Worm (Caenorhabditis elegans) whole organism, late embryonic: ENCODE data around the gene Y5H2A.1.

Source experiments
- K09A11.1 ChIP-seq: sonication (generic microtip); optimal IDR thresholded peaks from 2 replicates; lab custom pipeline; 2017; ENCODE audit warnings: antibody characterized with exemption, mild to moderate bottlenecking, missing genetic modification characterization, missing compliant biosample characterization; ENCODE audit not compliant: insufficient read depth
- Y22D7AL.16 ChIP-seq: sonication (generic microtip); optimal IDR thresholded peaks from 2 replicates; lab custom pipeline; 2016; ENCODE audit warnings: missing genetic modification characterization, missing compliant biosample characterization
- ahr-1 ChIP-seq: sonication (generic microtip); optimal IDR thresholded peaks from 2 replicates; lab custom pipeline; 2016; ENCODE audit warnings: missing genetic modification characterization, missing compliant biosample characterization
- ama-1 ChIP-seq: fragments of 150-350 bp; optimal IDR thresholded peaks from 2 replicates; lab custom pipeline; 2014
- ceh-18 ChIP-seq: sonication (generic microtip); optimal IDR thresholded peaks from 2 replicates; lab custom pipeline; 2016; ENCODE audit warnings: missing genetic modification characterization, missing compliant biosample characterization
- ceh-2 ChIP-seq: sonication (generic microtip); optimal IDR thresholded peaks from 2 replicates; lab custom pipeline; 2016; ENCODE audit warnings: missing genotype, missing genetic modification characterization, missing compliant biosample characterization
- ceh-22 ChIP-seq: sonication (generic microtip); optimal IDR thresholded peaks from 2 replicates; lab custom pipeline; 2017; ENCODE audit warnings: missing biosample characterization, missing genetic modification characterization
- ceh-24 ChIP-seq: sonication (generic microtip); optimal IDR thresholded peaks from 2 replicates; lab custom pipeline; 2016; ENCODE audit warnings: mild to moderate bottlenecking, missing genetic modification characterization, missing compliant biosample characterization
- ceh-31 ChIP-seq: sonication (generic microtip); optimal IDR thresholded peaks from 2 replicates; lab custom pipeline; 2016; ENCODE audit warnings: missing genetic modification characterization, missing compliant biosample characterization
- ceh-45 ChIP-seq: fragments of 200-800 bp; sonication (Bioruptor generic); IDR thresholded peaks from 2 replicates; pipeline ENCODE4 v1.3.6; 2022; ENCODE audit warnings: missing genetic modification reagents, missing genetic modification characterization, missing compliant biosample characterization
- ceh-6 ChIP-seq: fragments of 200-800 bp; sonication (Bioruptor generic); optimal IDR thresholded peaks from 2 replicates; lab custom pipeline; 2018; ENCODE audit warnings: mild to moderate bottlenecking, missing genetic modification characterization, missing compliant biosample characterization
- che-1 ChIP-seq: sonication (generic microtip); optimal IDR thresholded peaks from 2 replicates; lab custom pipeline; 2016; ENCODE audit warnings: mild to moderate bottlenecking, missing genetic modification characterization, missing compliant biosample characterization
- dmd-4 ChIP-seq: sonication (generic microtip); optimal IDR thresholded peaks from 2 replicates; lab custom pipeline; 2016; ENCODE audit warnings: borderline replicate concordance, missing genetic modification characterization, missing compliant biosample characterization
- dve-1 ChIP-seq: sonication (generic microtip); optimal IDR thresholded peaks from 2 replicates; lab custom pipeline; 2017; ENCODE audit warnings: antibody characterized with exemption, mild to moderate bottlenecking, missing genetic modification characterization, missing compliant biosample characterization
- elt-4 ChIP-seq: sonication (generic microtip); optimal IDR thresholded peaks from 2 replicates; lab custom pipeline; 2016; ENCODE audit warnings: missing genetic modification characterization, missing compliant biosample characterization
- fax-1 ChIP-seq: sonication (generic microtip); optimal IDR thresholded peaks from 2 replicates; lab custom pipeline; 2016; ENCODE audit warnings: missing genotype, missing genetic modification characterization, missing compliant biosample characterization
- fkh-6 ChIP-seq: sonication (generic microtip); optimal IDR thresholded peaks from 2 replicates; lab custom pipeline; 2016; ENCODE audit warnings: missing genetic modification characterization, missing compliant biosample characterization
- gmeb-2 ChIP-seq: sonication (generic microtip); optimal IDR thresholded peaks from 2 replicates; lab custom pipeline; 2016; ENCODE audit warnings: missing genetic modification characterization, inconsistent platforms, missing compliant biosample characterization
- hlh-13 ChIP-seq: fragments of 200-800 bp; sonication (Bioruptor generic); optimal IDR thresholded peaks from 2 replicates; lab custom pipeline; 2018; ENCODE audit warnings: mild to moderate bottlenecking, missing genetic modification characterization, missing compliant biosample characterization
- hlh-15 ChIP-seq: sonication (generic microtip); optimal IDR thresholded peaks from 2 replicates; lab custom pipeline; 2016; ENCODE audit warnings: missing genetic modification characterization, missing compliant biosample characterization
- hlh-6 ChIP-seq: sonication (generic microtip); optimal IDR thresholded peaks from 2 replicates; lab custom pipeline; 2016; ENCODE audit warnings: missing genotype, missing genetic modification characterization, missing compliant biosample characterization
- lim-6 ChIP-seq: sonication (generic microtip); optimal IDR thresholded peaks from 2 replicates; lab custom pipeline; 2016; ENCODE audit warnings: missing genetic modification characterization, missing compliant biosample characterization
- madf-2 ChIP-seq: sonication (generic microtip); optimal IDR thresholded peaks from 2 replicates; lab custom pipeline; 2017; ENCODE audit warnings: missing genetic modification characterization, missing compliant biosample characterization
- nfya-1 ChIP-seq: sonication (generic microtip); optimal IDR thresholded peaks from 2 replicates; lab custom pipeline; 2017; ENCODE audit warnings: missing genetic modification characterization, mild to moderate bottlenecking, missing compliant biosample characterization, antibody characterized with exemption, moderate library complexity
- nhr-11 ChIP-seq: fragments of 150-350 bp; optimal IDR thresholded peaks from 2 replicates; lab custom pipeline; 2014; ENCODE audit warnings: missing biosample characterization, missing genetic modification characterization
- nhr-232 ChIP-seq: sonication (generic microtip); optimal IDR thresholded peaks from 2 replicates; lab custom pipeline; 2016; ENCODE audit warnings: missing genetic modification characterization, missing compliant biosample characterization
- odd-2 ChIP-seq: sonication (generic microtip); optimal IDR thresholded peaks from 2 replicates; lab custom pipeline; 2017; ENCODE audit warnings: antibody characterized with exemption, mild to moderate bottlenecking, missing genetic modification characterization, missing compliant biosample characterization
- pat-9 ChIP-seq: fragments of 200-800 bp; sonication (Bioruptor generic); optimal IDR thresholded peaks from 2 replicates; lab custom pipeline; 2018; ENCODE audit warnings: mild to moderate bottlenecking, missing genetic modification characterization, moderate library complexity, missing compliant biosample characterization
- pax-1 ChIP-seq: fragments of 150-350 bp; optimal IDR thresholded peaks from 2 replicates; lab custom pipeline; 2014; ENCODE audit warnings: missing biosample characterization, missing genetic modification characterization
- pha-2 ChIP-seq: sonication (generic microtip); optimal IDR thresholded peaks from 2 replicates; lab custom pipeline; 2017; ENCODE audit warnings: mild to moderate bottlenecking, missing genetic modification characterization, missing compliant biosample characterization
- sdc-2 ChIP-seq: sonication (generic microtip); optimal IDR thresholded peaks from 2 replicates; lab custom pipeline; 2016; ENCODE audit warnings: missing genotype, missing genetic modification characterization, missing compliant biosample characterization
- ttx-3 ChIP-seq: sonication (generic microtip); optimal IDR thresholded peaks from 2 replicates; lab custom pipeline; 2016; ENCODE audit warnings: missing genetic modification reagents, missing genetic modification characterization, missing compliant biosample characterization
- unc-3 ChIP-seq, 2 experiments: fragments of 200-800 bp in 1 of 2; sonication (Bioruptor generic) in 1 of 2; sonication (generic microtip) in 1 of 2; conservative IDR thresholded peaks in 1 of 2; optimal IDR thresholded peaks in 1 of 2; 2 replicates each; pipeline versions ENCODE4 v1.3.6 to Lab custom; 2016 to 2022; ENCODE audit warnings: missing compliant biosample characterization in 2 of 2, missing genetic modification characterization in 2 of 2, missing genetic modification reagents in 1 of 2
- unc-42 ChIP-seq: sonication (generic microtip); optimal IDR thresholded peaks from 2 replicates; lab custom pipeline; 2016; ENCODE audit warnings: missing genotype, missing genetic modification characterization, missing compliant biosample characterization
- unc-55 ChIP-seq: sonication (generic microtip); optimal IDR thresholded peaks from 2 replicates; lab custom pipeline; 2017; ENCODE audit warnings: missing biosample characterization, missing genetic modification reagents, missing genetic modification characterization
- unc-86 ChIP-seq: sonication (generic microtip); optimal IDR thresholded peaks from 2 replicates; lab custom pipeline; 2016; ENCODE audit warnings: missing genetic modification characterization, missing compliant biosample characterization
- zip-5 ChIP-seq: sonication (generic microtip); optimal IDR thresholded peaks from 2 replicates; lab custom pipeline; 2016; ENCODE audit warnings: missing genetic modification characterization, missing compliant biosample characterization
- ztf-16 ChIP-seq: sonication (generic microtip); optimal IDR thresholded peaks from 2 replicates; lab custom pipeline; 2017; ENCODE audit warnings: missing genetic modification characterization, missing compliant biosample characterization

Gene Y5H2A.1

ce11 chrV:2300905-2301304, 29.3 kb upstream of the Y5H2A.1 start, which contains the start of gene Y19D10B.8:
TSS of gene Y19D10B.8 (minus strand) at chrV:2301005.
- TF ChIP-seq pha-2 (tag; lab: Kevin White, UChicago): no peak
- no peak for TF ChIP-seq pax-1 (tag; lab: Kevin White, UChicago)
- TF ChIP-seq nfya-1 (tag; lab: Kevin White, UChicago): no peak
- TF ChIP-seq sdc-2 (tag; lab: Kevin White, UChicago): no peak
- no peak for TF ChIP-seq unc-86 (tag; lab: Kevin White, UChicago)
- TF ChIP-seq unc-3 (GFP tag; conservative IDR thresholded peaks at IDR 0.05; lab: Robert Waterston, UW): no peak
- no peak for TF ChIP-seq unc-3 (tag; optimal IDR thresholded peaks at IDR 0.05; lab: Kevin White, UChicago)
- no peak for TF ChIP-seq che-1 (tag; lab: Kevin White, UChicago)
- TF ChIP-seq odd-2 (tag; lab: Kevin White, UChicago): no peak
- TF ChIP-seq unc-42: no peak
- TF ChIP-seq, all 69 proteins: peak for 0

DNA sequence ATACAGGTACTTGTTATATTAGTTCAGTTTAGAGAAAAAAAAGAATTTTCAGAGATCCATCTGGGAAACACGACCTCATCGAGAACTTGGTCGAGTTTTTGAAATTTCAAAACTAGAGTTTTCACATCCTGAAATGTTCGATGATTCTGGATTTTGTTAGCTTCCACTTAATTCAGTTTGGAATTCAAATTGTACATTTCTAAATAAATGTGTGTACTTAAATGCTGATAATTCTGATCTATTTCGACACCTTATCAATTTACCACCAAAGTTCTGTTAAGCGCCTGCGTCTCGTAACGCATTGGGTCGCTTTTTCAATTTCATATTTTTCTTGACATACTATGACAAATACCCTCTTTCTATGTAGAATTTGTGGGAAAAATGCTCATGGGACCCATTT, 22.9 kb upstream of the Y5H2A.1 start, which contains the start of gene nhr-226:
Gene nhr-226, plus strand, starts transcription at position 301 of the 400 bp plus-strand sequence.
- TF ChIP-seq dve-1: no peak
- no peak for TF ChIP-seq unc-55
- TF ChIP-seq madf-2 (tag; lab: Kevin White, UChicago): no peak
- no peak for TF ChIP-seq nhr-232 (tag; lab: Kevin White, UChicago)
- TF ChIP-seq che-1 (tag; lab: Kevin White, UChicago): no peak
- no peak for TF ChIP-seq ttx-3
- TF ChIP-seq elt-4 (tag; lab: Kevin White, UChicago): no peak
- no peak for TF ChIP-seq hlh-15
- TF ChIP-seq dmd-4 (tag; lab: Kevin White, UChicago): no peak
- no peak for TF ChIP-seq ceh-24 (tag; lab: Kevin White, UChicago)
- no peak for TF ChIP-seq pha-2 (tag; lab: Kevin White, UChicago)
- TF ChIP-seq ceh-31 (tag; lab: Kevin White, UChicago): no peak
- TF ChIP-seq ahr-1 (tag; lab: Kevin White, UChicago): no peak
- TF ChIP-seq ceh-18 (tag; lab: Kevin White, UChicago): no peak

ce11 chrV:2292240-2292639, 20.6 kb upstream of the Y5H2A.1 start, which contains the start of gene nhr-115:
TSS of gene nhr-115 (plus strand) at chrV:2292540.
- no peak for TF ChIP-seq gmeb-2 (tag; lab: Kevin White, UChicago)
- no peak for TF ChIP-seq ceh-2 (tag; lab: Kevin White, UChicago)
- no peak for TF ChIP-seq fkh-6
- TF ChIP-seq hlh-13: no peak
- TF ChIP-seq ceh-6 (GFP tag; lab: Kevin White, UChicago): no peak
- no peak for TF ChIP-seq Y22D7AL.16 (tag; lab: Kevin White, UChicago)
- TF ChIP-seq lim-6 (tag; lab: Kevin White, UChicago): no peak
- TF ChIP-seq ztf-16 (tag; lab: Kevin White, UChicago): no peak
- TF ChIP-seq pat-9 (tag; lab: Kevin White, UChicago): no peak
- no peak for TF ChIP-seq ceh-22
- TF ChIP-seq ama-1 (lab: Kevin White, UChicago): no peak

DNA sequence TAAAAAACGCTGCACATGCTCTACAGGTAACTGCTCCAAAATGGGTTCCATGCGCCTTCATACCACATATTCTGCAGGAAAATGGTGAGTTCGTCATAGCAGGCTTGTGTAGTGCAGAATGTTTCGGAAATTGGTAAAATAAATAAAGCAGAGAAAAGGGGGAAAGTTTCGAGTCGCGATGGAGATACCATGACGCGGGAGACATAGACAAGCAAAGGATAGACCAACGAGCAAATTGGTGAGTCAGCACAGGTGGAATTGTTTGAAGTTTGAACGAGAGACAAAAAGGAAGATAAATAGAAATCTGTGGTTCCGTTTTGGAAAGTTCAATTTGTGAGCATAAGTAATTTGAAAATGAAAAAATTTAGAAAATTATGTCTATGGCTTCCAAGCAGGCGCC, 18.7 kb upstream of the Y5H2A.1 start, which contains the start of gene nhr-225:
Gene nhr-225, minus strand, starts transcription at position 146 of the 400 bp plus-strand sequence.
- TF ChIP-seq pax-1 (tag; lab: Kevin White, UChicago) (no peak), nhr-11 (tag; lab: Kevin White, UChicago) (no peak), hlh-6 (tag; lab: Kevin White, UChicago) (no peak), zip-5 (tag; lab: Kevin White, UChicago) (no peak), fax-1 (tag; lab: Kevin White, UChicago) (no peak), ceh-45 (GFP tag; lab: Robert Waterston, UW) (no peak), ceh-22 (no peak), K09A11.1 (tag; lab: Kevin White, UChicago) (no peak), ceh-24 (tag; lab: Kevin White, UChicago) (no peak)
